Worm (Caenorhabditis elegans) whole organism, L1 larva: ENCODE measurements around the gene F37C12.14.

ENCODE experiments used
- Y116A8C.19 ChIP-seq: sonication (generic microtip); optimal IDR thresholded peaks from 2 replicates; lab custom pipeline; 2016; ENCODE audit warnings: missing compliant biosample characterization, missing genetic modification characterization, borderline replicate concordance
- ama-1 ChIP-seq: fragments of 150-350 bp; optimal IDR thresholded peaks from 2 replicates; lab custom pipeline; 2014
- blmp-1 ChIP-seq: fragments of 150-350 bp; optimal IDR thresholded peaks from 2 replicates; lab custom pipeline; 2014; ENCODE audit warnings: missing biosample characterization, missing genetic modification characterization
- ceh-88 ChIP-seq: fragments of 200-800 bp; sonication (Bioruptor generic); IDR thresholded peaks from 2 replicates; pipeline ENCODE4 v1.3.6; 2022; ENCODE audit warnings: missing genetic modification characterization, missing compliant biosample characterization
- efl-1 ChIP-seq, 4 experiments: fragments of 150-350 bp; optimal IDR thresholded peaks in 3 of 4; peaks in 1 of 4; 1 replicate in 1 of 4; 2 replicates in 3 of 4; lab custom pipeline; 2014; ENCODE audit warnings: missing biosample characterization in 2 of 4, missing genetic modification characterization in 2 of 4, missing genetic modification reagents in 2 of 4
- grh-1 ChIP-seq: fragments of 200-800 bp; sonication (Bioruptor generic); IDR thresholded peaks from 2 replicates; pipeline ENCODE4 v1.3.6; 2022; ENCODE audit warnings: missing genetic modification reagents, missing genetic modification characterization, missing compliant biosample characterization
- lin-15B ChIP-seq: fragments of 150-350 bp; sonication (generic microtip); optimal IDR thresholded peaks from 3 replicates; lab custom pipeline; 2014; ENCODE audit warnings: missing biosample characterization, missing genetic modification characterization
- pqm-1 ChIP-seq: sonication (generic microtip); optimal IDR thresholded peaks from 3 replicates; lab custom pipeline; 2017; ENCODE audit warnings: missing biosample characterization, missing genetic modification characterization
- rnt-1 ChIP-seq: sonication (generic microtip); optimal IDR thresholded peaks from 2 replicates; lab custom pipeline; 2016; ENCODE audit warnings: mild to moderate bottlenecking, missing genetic modification characterization, moderate library complexity, missing compliant biosample characterization
- unc-86 ChIP-seq: sonication (generic microtip); optimal IDR thresholded peaks from 2 replicates; lab custom pipeline; 2016; ENCODE audit warnings: missing genetic modification characterization, missing compliant biosample characterization

DNA sequence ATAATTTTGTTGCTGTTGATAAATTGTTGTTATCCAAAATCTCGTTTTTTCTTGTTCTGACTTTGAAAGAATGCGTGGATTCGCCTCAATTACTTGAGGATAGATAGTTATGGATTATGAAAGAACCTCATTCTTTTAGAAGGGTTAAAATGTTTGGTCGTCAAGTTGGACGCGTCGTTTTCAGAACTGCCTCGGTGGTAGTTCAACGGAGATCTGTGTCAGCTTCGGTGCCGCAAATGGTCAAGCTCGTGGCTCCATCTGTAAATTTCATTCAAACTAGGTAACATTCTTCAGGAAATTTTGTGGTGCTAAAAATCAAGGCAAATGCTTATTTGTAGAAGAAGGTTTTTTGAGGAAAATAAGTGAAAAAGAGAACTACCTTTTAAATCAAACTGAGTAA, 4.8 kb downstream of the F37C12.14 start, which contains the start of gene ndab-2:
- TF ChIP-seq Y116A8C.19 (no peak), lin-15B (tag; lab: Kevin White, UChicago) (no peak), efl-1 (optimal IDR thresholded peaks at IDR 0.05; lab: Kevin White, UChicago) (no peak), efl-1 (GFP tag; optimal IDR thresholded peaks at IDR 0.05 in 1 of 2; lab: Kevin White, UChicago) (no peak), blmp-1 (tag; lab: Kevin White, UChicago) (no peak), ceh-88 (no peak), grh-1 (GFP tag; lab: Robert Waterston, UW) (no peak), rnt-1 (tag; lab: Kevin White, UChicago) (no peak), unc-86 (tag; lab: Kevin White, UChicago) (no peak), pqm-1 (tag; lab: Kevin White, UChicago) (no peak), ama-1 (lab: Kevin White, UChicago) (peak; percentile 41)
